Worm (Caenorhabditis elegans) whole organism, L3 larva: ENCODE results near the gene T20D4.3.

ENCODE experiments used
- R02D3.7 ChIP-seq: fragments of 150-350 bp; optimal IDR thresholded peaks from 2 replicates; lab custom pipeline; 2014; ENCODE audit warnings: missing biosample characterization, missing genetic modification characterization
- ZK546.5 ChIP-seq: sonication (generic microtip); optimal IDR thresholded peaks from 2 replicates; lab custom pipeline; 2017; ENCODE audit warnings: missing biosample characterization, missing genetic modification characterization
- aly-2 ChIP-seq: fragments of 150-350 bp; optimal IDR thresholded peaks from 2 replicates; lab custom pipeline; 2014; ENCODE audit warnings: missing biosample characterization, missing genetic modification characterization
- ama-1 ChIP-seq: fragments of 150-350 bp; optimal IDR thresholded peaks from 2 replicates; lab custom pipeline; 2018
- ceh-16 ChIP-seq: sonication (generic microtip); optimal IDR thresholded peaks from 2 replicates; lab custom pipeline; 2017; ENCODE audit warnings: missing biosample characterization, missing genetic modification characterization
- ceh-28 ChIP-seq: fragments of 150-350 bp; optimal IDR thresholded peaks from 2 replicates; lab custom pipeline; 2014; ENCODE audit warnings: missing biosample characterization, missing genetic modification reagents, missing genetic modification characterization
- ceh-82 ChIP-seq: fragments of 150-350 bp; optimal IDR thresholded peaks from 2 replicates; lab custom pipeline; 2014; ENCODE audit warnings: missing biosample characterization, missing genetic modification characterization
- ceh-9 ChIP-seq: sonication (generic microtip); optimal IDR thresholded peaks from 2 replicates; lab custom pipeline; 2018; ENCODE audit warnings: missing biosample characterization, missing genetic modification characterization
- daf-12 ChIP-seq: fragments of 150-350 bp; optimal IDR thresholded peaks from 2 replicates; lab custom pipeline; 2014; ENCODE audit warnings: missing biosample characterization, missing genetic modification reagents, missing genetic modification characterization
- egl-27 ChIP-seq: sonication (generic microtip); optimal IDR thresholded peaks from 4 replicates; lab custom pipeline; 2017; ENCODE audit warnings: missing biosample characterization, missing genetic modification reagents, missing genetic modification characterization
- egl-5 ChIP-seq: fragments of 150-350 bp; optimal IDR thresholded peaks from 2 replicates; lab custom pipeline; 2017; ENCODE audit warnings: missing biosample characterization, missing genetic modification reagents, missing genetic modification characterization, inconsistent platforms
- elt-1 ChIP-seq: fragments of 150-350 bp; optimal IDR thresholded peaks from 2 replicates; lab custom pipeline; 2014; ENCODE audit warnings: missing biosample characterization, missing genetic modification characterization
- elt-2 ChIP-seq: sonication (generic microtip); optimal IDR thresholded peaks from 2 replicates; lab custom pipeline; 2016; ENCODE audit warnings: missing genetic modification reagents, mild to moderate bottlenecking, missing genetic modification characterization, missing compliant biosample characterization
- elt-3 ChIP-seq, 3 experiments: fragments of 150-350 bp in 1 of 3; sonication (generic microtip) in 2 of 3; optimal IDR thresholded peaks; 2 replicates in 2 of 3; 4 replicates in 1 of 3; lab custom pipeline; 2014 to 2017; ENCODE audit warnings: missing biosample characterization in 3 of 3, missing genetic modification characterization in 3 of 3
- eor-1 ChIP-seq, 2 experiments: fragments of 150-350 bp; optimal IDR thresholded peaks; 2 replicates each; lab custom pipeline; 2014 to 2018; ENCODE audit warnings: missing biosample characterization in 2 of 2, missing genetic modification characterization in 2 of 2
- fkh-10 ChIP-seq: sonication (generic microtip); optimal IDR thresholded peaks from 2 replicates; lab custom pipeline; 2017; ENCODE audit warnings: missing biosample characterization, missing genetic modification reagents, missing genetic modification characterization
- fkh-2 ChIP-seq: fragments of 150-350 bp; optimal IDR thresholded peaks from 2 replicates; lab custom pipeline; 2014; ENCODE audit warnings: missing biosample characterization, missing genetic modification reagents, missing genetic modification characterization
- fos-1 ChIP-seq: fragments of 150-350 bp; optimal IDR thresholded peaks from 2 replicates; lab custom pipeline; 2014; ENCODE audit warnings: missing biosample characterization, missing genetic modification characterization
- hmg-11 ChIP-seq: sonication (generic microtip); optimal IDR thresholded peaks from 2 replicates; lab custom pipeline; 2016; ENCODE audit warnings: missing genetic modification characterization, missing compliant biosample characterization
- jun-1 ChIP-seq: fragments of 150-350 bp; optimal IDR thresholded peaks from 2 replicates; lab custom pipeline; 2014; ENCODE audit warnings: missing biosample characterization, missing genetic modification reagents, missing genetic modification characterization
- lin-15B ChIP-seq: fragments of 150-350 bp; optimal IDR thresholded peaks from 2 replicates; lab custom pipeline; 2014; ENCODE audit warnings: missing biosample characterization, missing genetic modification characterization
- lin-39 ChIP-seq: fragments of 150-350 bp; optimal IDR thresholded peaks from 2 replicates; lab custom pipeline; 2018; ENCODE audit warnings: missing biosample characterization, missing genetic modification reagents, missing genetic modification characterization
- lsy-12 ChIP-seq: sonication (generic microtip); optimal IDR thresholded peaks from 2 replicates; lab custom pipeline; 2016; ENCODE audit warnings: mild to moderate bottlenecking, missing genetic modification characterization, missing compliant biosample characterization
- mdl-1 ChIP-seq: fragments of 150-350 bp; optimal IDR thresholded peaks from 2 replicates; lab custom pipeline; 2014; ENCODE audit warnings: missing biosample characterization, missing genetic modification characterization
- mml-1 ChIP-seq: fragments of 150-350 bp; sonication (generic microtip); optimal IDR thresholded peaks from 3 replicates; lab custom pipeline; 2014; ENCODE audit warnings: missing biosample characterization, missing genetic modification characterization
- nfya-1 ChIP-seq: sonication (generic microtip); optimal IDR thresholded peaks from 2 replicates; lab custom pipeline; 2017; ENCODE audit warnings: missing genetic modification characterization, mild to moderate bottlenecking, missing compliant biosample characterization, antibody characterized with exemption, moderate library complexity; ENCODE audit not compliant: insufficient read depth
- nhr-11 ChIP-seq: fragments of 150-350 bp; optimal IDR thresholded peaks from 2 replicates; lab custom pipeline; 2014; ENCODE audit warnings: missing biosample characterization, missing genetic modification characterization
- nhr-12 ChIP-seq: fragments of 150-350 bp; optimal IDR thresholded peaks from 2 replicates; lab custom pipeline; 2014; ENCODE audit warnings: missing biosample characterization, missing genetic modification characterization
- nhr-23 ChIP-seq: fragments of 150-350 bp; optimal IDR thresholded peaks from 2 replicates; lab custom pipeline; 2014; ENCODE audit warnings: missing biosample characterization, missing genetic modification reagents, missing genetic modification characterization
- nhr-237 ChIP-seq: fragments of 150-350 bp; optimal IDR thresholded peaks from 2 replicates; lab custom pipeline; 2014; ENCODE audit warnings: missing biosample characterization, missing genetic modification characterization
- nhr-25 ChIP-seq: sonication (generic microtip); optimal IDR thresholded peaks from 2 replicates; lab custom pipeline; 2017; ENCODE audit warnings: missing biosample characterization, missing genetic modification characterization
- nhr-28 ChIP-seq: fragments of 150-350 bp; optimal IDR thresholded peaks from 2 replicates; lab custom pipeline; 2014; ENCODE audit warnings: missing biosample characterization, missing genetic modification characterization
- nhr-43 ChIP-seq: sonication (generic microtip); optimal IDR thresholded peaks from 2 replicates; lab custom pipeline; 2016; ENCODE audit warnings: mild to moderate bottlenecking, missing genetic modification characterization, missing compliant biosample characterization; ENCODE audit not compliant: poor library complexity, severe bottlenecking
- nhr-67 ChIP-seq: fragments of 150-350 bp; optimal IDR thresholded peaks from 2 replicates; lab custom pipeline; 2014; ENCODE audit warnings: missing biosample characterization, missing genetic modification characterization
- nhr-76 ChIP-seq: fragments of 150-350 bp; sonication (generic microtip); optimal IDR thresholded peaks from 5 replicates; lab custom pipeline; 2014; ENCODE audit warnings: missing biosample characterization, missing genetic modification characterization
- nhr-77 ChIP-seq: fragments of 150-350 bp; optimal IDR thresholded peaks from 2 replicates; lab custom pipeline; 2014; ENCODE audit warnings: missing biosample characterization, missing genetic modification characterization
- pha-4 ChIP-seq: fragments of 150-350 bp; optimal IDR thresholded peaks from 2 replicates; lab custom pipeline; 2014; ENCODE audit warnings: missing biosample characterization, missing genetic modification reagents, missing genetic modification characterization
- pqm-1 ChIP-seq: fragments of 150-350 bp; optimal IDR thresholded peaks from 2 replicates; lab custom pipeline; 2017; ENCODE audit warnings: missing biosample characterization, missing genetic modification characterization, inconsistent platforms
- sea-2 ChIP-seq: fragments of 150-350 bp; sonication (generic microtip); optimal IDR thresholded peaks from 4 replicates; lab custom pipeline; 2014; ENCODE audit warnings: missing biosample characterization, missing genetic modification reagents, missing genetic modification characterization
- skn-1 ChIP-seq: fragments of 150-350 bp; optimal IDR thresholded peaks from 2 replicates; lab custom pipeline; 2014; ENCODE audit warnings: missing biosample characterization, missing genetic modification characterization
- snpc-4 ChIP-seq: fragments of 150-350 bp; optimal IDR thresholded peaks from 2 replicates; lab custom pipeline; 2014; ENCODE audit warnings: missing biosample characterization, missing genetic modification characterization
- tbx-2 ChIP-seq: sonication (generic microtip); optimal IDR thresholded peaks from 2 replicates; lab custom pipeline; 2016; ENCODE audit warnings: mild to moderate bottlenecking, missing genetic modification characterization, missing compliant biosample characterization
- unc-62 ChIP-seq: fragments of 150-350 bp; sonication (generic microtip); optimal IDR thresholded peaks from 4 replicates; lab custom pipeline; 2014; ENCODE audit warnings: missing biosample characterization, missing genetic modification reagents, missing genetic modification characterization
- zag-1 ChIP-seq: fragments of 150-350 bp; optimal IDR thresholded peaks from 2 replicates; lab custom pipeline; 2014; ENCODE audit warnings: missing biosample characterization, missing genetic modification characterization
- ztf-11 ChIP-seq: fragments of 150-350 bp; optimal IDR thresholded peaks from 2 replicates; lab custom pipeline; 2014; ENCODE audit warnings: missing biosample characterization, missing genetic modification characterization
- ztf-4 ChIP-seq: fragments of 150-350 bp; optimal IDR thresholded peaks from 2 replicates; lab custom pipeline; 2014; ENCODE audit warnings: missing biosample characterization, missing genetic modification characterization

Gene T20D4.3

DNA sequence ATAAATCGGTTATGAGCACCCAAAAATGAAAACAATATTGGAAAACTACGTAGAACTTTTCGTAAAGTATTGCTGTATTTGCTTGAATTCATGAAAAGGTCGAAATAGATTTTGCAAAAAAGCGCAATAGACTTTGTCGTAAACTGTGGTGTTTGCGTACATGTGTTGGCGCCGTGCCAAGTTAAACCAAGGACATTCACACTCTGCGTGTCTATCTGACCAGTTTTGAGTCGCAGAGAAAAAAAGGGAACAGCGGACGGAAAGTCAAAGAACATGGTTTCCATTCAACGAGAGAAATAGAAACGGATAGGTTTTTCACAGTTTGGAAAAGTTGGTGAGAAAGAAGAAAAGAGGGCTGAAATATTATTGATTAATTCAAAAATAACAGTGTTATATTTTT, 27.0 kb upstream of the T20D4.3 start:
- TF ChIP-seq pqm-1 (tag; lab: Kevin White, UChicago) (no peak), fkh-2 (tag; lab: Kevin White, UChicago) (no peak), elt-3 (tag; optimal IDR thresholded peaks at IDR 0.05; lab: Kevin White, UChicago) (no peak), nhr-76 (peak; percentile 29), daf-12 (tag; lab: Kevin White, UChicago) (no peak), lin-15B (tag; lab: Kevin White, UChicago) (peak; percentile 67), ceh-9 (tag; lab: Kevin White, UChicago) (no peak), nhr-11 (tag; lab: Kevin White, UChicago) (peak; percentile 66), unc-62 (peak; percentile 26), ztf-11 (tag; lab: Kevin White, UChicago) (no peak), fos-1 (no peak), nhr-23 (tag; lab: Kevin White, UChicago) (peak; percentile 95), ama-1 (lab: Kevin White, UChicago) (no peak), ztf-4 (tag; lab: Kevin White, UChicago) (no peak), egl-5 (tag; lab: Kevin White, UChicago) (peak; percentile 73), zag-1 (no peak), nfya-1 (tag; lab: Kevin White, UChicago) (peak; percentile 85), lsy-12 (tag; lab: Kevin White, UChicago) (peak; percentile 28), egl-27 (tag; lab: Kevin White, UChicago) (no peak), mml-1 (tag; lab: Kevin White, UChicago) (no peak), nhr-12 (tag; lab: Kevin White, UChicago) (no peak), skn-1 (tag; lab: Kevin White, UChicago) (no peak), ceh-82 (tag; lab: Kevin White, UChicago) (no peak), nhr-77 (tag; lab: Kevin White, UChicago) (no peak), nhr-28 (tag; lab: Kevin White, UChicago) (no peak), nhr-25 (tag; lab: Kevin White, UChicago) (peak; percentile 98), jun-1 (tag; lab: Kevin White, UChicago) (peak; percentile 82), ceh-28 (tag; lab: Kevin White, UChicago) (peak; percentile 31), fkh-10 (GFP tag; lab: Kevin White, UChicago) (no peak), lin-39 (peak; percentile 43), eor-1 (tag; optimal IDR thresholded peaks at IDR 0.05; lab: Kevin White, UChicago) (no peak), nhr-43 (tag; lab: Kevin White, UChicago) (peak; percentile 94), ceh-16 (tag; lab: Kevin White, UChicago) (no peak), snpc-4 (tag; lab: Kevin White, UChicago) (peak; percentile 69), elt-1 (peak; percentile 64), nhr-237 (tag; lab: Kevin White, UChicago) (no peak), R02D3.7 (tag; lab: Kevin White, UChicago) (peak; percentile 13), ZK546.5 (tag; lab: Kevin White, UChicago) (no peak), tbx-2 (tag; lab: Kevin White, UChicago) (peak; percentile 61), sea-2 (no peak), aly-2 (tag; lab: Kevin White, UChicago) (no peak), pha-4 (tag; lab: Kevin White, UChicago) (no peak), mdl-1 (tag; lab: Kevin White, UChicago) (peak; percentile 57), hmg-11 (tag; lab: Kevin White, UChicago) (peak; percentile 21), elt-2 (tag; lab: Kevin White, UChicago) (peak; percentile 52)

DNA sequence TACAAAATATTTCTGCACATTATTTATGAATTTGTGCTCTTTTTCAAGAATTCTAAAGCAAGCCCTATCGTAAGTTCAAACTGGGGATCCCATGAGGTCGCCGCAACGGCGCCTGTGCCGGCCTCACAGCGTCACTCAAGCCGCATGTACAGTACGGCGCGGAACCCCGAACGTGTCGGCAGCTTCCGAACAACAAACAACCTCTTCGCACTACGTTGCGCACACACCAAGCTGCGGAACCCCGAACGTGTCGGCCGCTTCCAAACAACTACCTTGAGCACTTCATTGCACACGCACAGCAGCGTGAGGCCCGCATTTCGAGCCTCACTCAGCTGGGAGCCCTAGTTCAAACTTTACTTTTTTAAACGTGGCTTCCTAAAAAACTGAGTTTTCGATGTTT, 24.0 kb upstream of the T20D4.3 start:
- TF ChIP-seq lin-39 (no peak), nhr-77 (tag; lab: Kevin White, UChicago) (no peak), egl-27 (tag; lab: Kevin White, UChicago) (no peak), fkh-2 (tag; lab: Kevin White, UChicago) (no peak), nhr-28 (tag; lab: Kevin White, UChicago) (no peak), ztf-11 (tag; lab: Kevin White, UChicago) (no peak), tbx-2 (tag; lab: Kevin White, UChicago) (no peak), elt-1 (no peak), ceh-82 (tag; lab: Kevin White, UChicago) (no peak), ama-1 (lab: Kevin White, UChicago) (no peak), elt-2 (tag; lab: Kevin White, UChicago) (no peak), eor-1 (tag; optimal IDR thresholded peaks at IDR 0.05; lab: Kevin White, UChicago) (no peak), ztf-4 (tag; lab: Kevin White, UChicago) (no peak), nhr-43 (tag; lab: Kevin White, UChicago) (no peak), nhr-67 (tag; lab: Kevin White, UChicago) (no peak), jun-1 (tag; lab: Kevin White, UChicago) (no peak), nfya-1 (tag; lab: Kevin White, UChicago) (no peak)
